Worm (Caenorhabditis elegans) whole organism, L4/young adult: ENCODE results near the gene R07C12.3.

ENCODE experiments used
- W03F9.2 ChIP-seq: fragments of 150-350 bp; optimal IDR thresholded peaks from 2 replicates; lab custom pipeline; 2014; ENCODE audit warnings: missing biosample characterization, missing genetic modification characterization
- dao-5 ChIP-seq: sonication (generic microtip); optimal IDR thresholded peaks from 2 replicates; lab custom pipeline; 2016; ENCODE audit warnings: missing genotype, missing genetic modification characterization, moderate library complexity, missing compliant biosample characterization
- him-1 ChIP-seq: sonication (generic microtip); optimal IDR thresholded peaks from 2 replicates; lab custom pipeline; 2016; ENCODE audit warnings: missing genotype, missing genetic modification reagents, missing genetic modification characterization, missing compliant biosample characterization

ce11 chrIV:4154641-4155040, 9.8 kb downstream of the R07C12.3 start, which contains the start of gene K08D10.14:
- TF ChIP-seq W03F9.2 (tag; lab: Kevin White, UChicago) (no peak), dao-5 (tag; lab: Kevin White, UChicago) (no peak), him-1 (tag; lab: Kevin White, UChicago) (no peak)
